Fruit fly (Drosophila melanogaster) whole organism, adult: ENCODE results near the gene Wdr59.

Experiments
- CG12768 ChIP-seq: fragments of 200-800 bp; sonication (Bioruptor generic); optimal IDR thresholded peaks from 2 replicates; lab custom pipeline; 2017; ENCODE audit warnings: missing biosample characterization, missing genetic modification characterization, mild to moderate bottlenecking, moderate library complexity, missing genetic modification reagents
- CG14711 ChIP-seq: fragments of 200-800 bp; sonication (Bioruptor generic); optimal IDR thresholded peaks from 2 replicates; lab custom pipeline; 2018; ENCODE audit warnings: missing biosample characterization, mild to moderate bottlenecking, missing genetic modification characterization, moderate library complexity
- CG1620 ChIP-seq: fragments of 200-800 bp; sonication (Bioruptor generic); optimal IDR thresholded peaks from 2 replicates; lab custom pipeline; 2016; ENCODE audit warnings: missing biosample characterization, missing genetic modification characterization
- CG5204 ChIP-seq: fragments of 200-800 bp; sonication (Bioruptor generic); optimal IDR thresholded peaks from 2 replicates; lab custom pipeline; 2016; ENCODE audit warnings: missing biosample characterization, missing genetic modification characterization
- CG7045 ChIP-seq: fragments of 200-800 bp; sonication (Bioruptor generic); optimal IDR thresholded peaks from 2 replicates; lab custom pipeline; 2017; ENCODE audit warnings: missing biosample characterization, mild to moderate bottlenecking, missing genetic modification characterization
- CG7101 ChIP-seq: fragments of 200-800 bp; sonication (Bioruptor generic); optimal IDR thresholded peaks from 2 replicates; lab custom pipeline; 2018; ENCODE audit warnings: missing biosample characterization, mild to moderate bottlenecking, missing genetic modification characterization, moderate library complexity
- Clk ChIP-seq: fragments of 200-800 bp; sonication (Bioruptor generic); optimal IDR thresholded peaks from 2 replicates; lab custom pipeline; 2017; ENCODE audit warnings: missing biosample characterization, missing genetic modification characterization
- Mnt ChIP-seq: fragments of 200-800 bp; sonication (Bioruptor generic); optimal IDR thresholded peaks from 2 replicates; lab custom pipeline; 2016; ENCODE audit warnings: missing biosample characterization, mild to moderate bottlenecking, missing genetic modification characterization
- bab1 ChIP-seq: fragments of 200-800 bp; sonication (Bioruptor generic); optimal IDR thresholded peaks from 3 replicates; lab custom pipeline; 2019; ENCODE audit warnings: missing biosample characterization, mild to moderate bottlenecking, missing genetic modification characterization, moderate library complexity
- cic ChIP-seq: fragments of 200-800 bp; sonication (Bioruptor generic); optimal IDR thresholded peaks from 2 replicates; lab custom pipeline; 2017; ENCODE audit warnings: missing biosample characterization, mild to moderate bottlenecking, missing genetic modification characterization, moderate library complexity
- tj ChIP-seq: fragments of 200-800 bp; sonication (Bioruptor generic); optimal IDR thresholded peaks from 3 replicates; lab custom pipeline; 2017; ENCODE audit warnings: missing biosample characterization, mild to moderate bottlenecking, missing genetic modification characterization, moderate library complexity

DNA sequence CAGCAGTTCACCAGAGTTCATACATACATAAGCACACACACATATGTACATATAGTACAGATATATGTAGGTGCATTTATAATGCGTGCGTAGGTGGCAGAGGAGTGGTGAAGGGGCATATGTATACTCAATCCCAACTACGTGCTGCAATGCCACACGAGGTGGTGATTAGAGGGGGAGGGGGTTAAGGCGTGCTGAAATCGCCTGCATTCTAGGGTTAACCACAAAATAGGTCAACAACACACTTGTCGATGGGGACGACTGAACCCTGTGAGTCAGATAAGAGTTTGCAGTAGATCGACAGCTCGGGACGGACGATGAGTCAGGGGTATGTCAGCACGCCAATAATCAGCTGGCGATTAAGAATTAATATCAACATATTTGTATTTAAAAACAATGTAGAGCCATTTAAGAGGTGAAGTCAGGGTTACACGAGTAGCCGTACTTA lies 45.8 kb upstream of the Wdr59 start:
- TF ChIP-seq CG5204 (no peak), CG14711 (tag; lab: Kevin White, UChicago) (no peak), CG7101 (tag; lab: Kevin White, UChicago) (no peak), tj (GFP tag; lab: Kevin White, UChicago) (no peak), Clk (GFP tag; lab: Kevin White, UChicago) (no peak), CG12768 (GFP tag; lab: Kevin White, UChicago) (no peak), cic (GFP tag; lab: Kevin White, UChicago) (no peak), CG1620 (no peak), CG7045 (GFP tag; lab: Kevin White, UChicago) (no peak), Mnt (GFP tag; lab: Kevin White, UChicago) (no peak), bab1 (no peak)
